Worm (Caenorhabditis elegans): ENCODE measurements around the gene C50F4.1.

Gene C50F4.1

DNA sequence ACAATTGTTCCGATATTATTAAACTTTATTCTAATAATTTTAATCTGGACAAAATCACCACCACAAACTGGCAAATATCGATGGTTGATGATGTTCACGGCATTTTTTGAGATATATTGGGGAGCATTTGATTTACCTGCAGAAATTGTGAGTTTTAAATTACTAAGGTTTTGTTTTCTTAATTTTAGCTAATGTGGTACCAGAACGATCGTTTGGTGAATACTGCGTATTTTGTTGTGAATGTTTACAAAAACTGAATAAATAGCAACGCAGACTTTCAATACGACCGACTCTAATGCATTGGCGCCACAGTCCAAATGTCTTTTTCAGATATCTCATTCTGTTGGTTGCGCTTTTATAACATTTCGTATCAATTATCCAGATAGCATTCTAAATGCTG is 4.9 kb upstream of the C50F4.1 start:
- TF ChIP-seq mdl-1 (tag; optimal IDR thresholded peaks at IDR 0.05) = no peak
- no peak for TF ChIP-seq aly-2 (tag; optimal IDR thresholded peaks at IDR 0.05)
- TF ChIP-seq lsy-12 (tag; optimal IDR thresholded peaks at IDR 0.05) = no peak
- no peak for TF ChIP-seq sea-2 (GFP tag; optimal IDR thresholded peaks at IDR 0.05)
- no peak for TF ChIP-seq ztf-4 (tag; optimal IDR thresholded peaks at IDR 0.05)
- no peak for TF ChIP-seq jun-1 (tag; optimal IDR thresholded peaks at IDR 0.05)
- TF ChIP-seq snpc-4 (tag; optimal IDR thresholded peaks at IDR 0.05) = no peak
- no peak for TF ChIP-seq lin-15B (tag; optimal IDR thresholded peaks at IDR 0.05)
- TF ChIP-seq unc-39 (tag; optimal IDR thresholded peaks at IDR 0.05) = no peak
- TF ChIP-seq nhr-77 (tag; optimal IDR thresholded peaks at IDR 0.05) = no peak
- TF ChIP-seq lin-39 (tag; optimal IDR thresholded peaks at IDR 0.05) = no peak
- TF ChIP-seq fkh-10 (GFP tag; optimal IDR thresholded peaks at IDR 0.05) = no peak
- TF ChIP-seq nhr-23 (tag; optimal IDR thresholded peaks at IDR 0.05) = no peak
- TF ChIP-seq nfya-1 (tag; optimal IDR thresholded peaks at IDR 0.05; ENCODE audit: insufficient read depth) = no peak
- TF ChIP-seq daf-12 (tag; optimal IDR thresholded peaks at IDR 0.05) = no peak
- no peak for TF ChIP-seq pha-4 (tag; optimal IDR thresholded peaks at IDR 0.05)
- no peak for TF ChIP-seq nhr-11 (tag; optimal IDR thresholded peaks at IDR 0.05)
- TF ChIP-seq R02D3.7 (tag; optimal IDR thresholded peaks at IDR 0.05) = no peak

DNA sequence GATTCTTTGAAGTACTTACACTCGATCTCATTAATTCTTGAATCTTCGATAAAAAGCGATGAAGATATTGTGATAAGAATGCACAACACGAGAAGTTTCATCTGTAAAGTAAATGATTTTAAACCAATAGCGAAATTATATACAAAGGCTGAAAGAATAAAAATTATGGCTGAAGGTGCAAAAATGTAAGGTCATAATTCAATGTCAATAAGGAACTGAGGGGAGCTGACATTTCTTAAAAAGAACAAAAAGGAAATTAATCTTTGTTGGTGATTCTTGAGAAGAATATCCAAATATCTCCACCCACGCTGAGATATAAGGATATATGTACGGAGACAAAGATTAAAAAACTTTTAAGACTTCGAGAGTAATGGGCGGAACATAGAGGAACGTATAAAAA is 2.5 kb upstream of the C50F4.1 start, which contains the start of gene C50F4.9:
C50F4.9 (minus strand) TSS at position 101 of the 400 bp plus-strand sequence.
- no peak for TF ChIP-seq pha-4 (tag; optimal IDR thresholded peaks at IDR 0.05)
- TF ChIP-seq ama-1 (optimal IDR thresholded peaks at IDR 0.05) = no peak
- TF ChIP-seq nfya-1 (tag; optimal IDR thresholded peaks at IDR 0.05; ENCODE audit: insufficient read depth) = no peak
- no peak for TF ChIP-seq nhr-77 (tag; optimal IDR thresholded peaks at IDR 0.05)
- no peak for TF ChIP-seq nhr-28 (tag; optimal IDR thresholded peaks at IDR 0.05)
- TF ChIP-seq sea-2 (GFP tag; optimal IDR thresholded peaks at IDR 0.05) = no peak
- TF ChIP-seq skn-1 (tag; optimal IDR thresholded peaks at IDR 0.05) = no peak
- no peak for TF ChIP-seq nhr-67 (tag; optimal IDR thresholded peaks at IDR 0.05)
- no peak for TF ChIP-seq hmg-11 (tag; optimal IDR thresholded peaks at IDR 0.05)
- TF ChIP-seq mdl-1 (tag; optimal IDR thresholded peaks at IDR 0.05) = no peak
- TF ChIP-seq ZK546.5 (tag; optimal IDR thresholded peaks at IDR 0.05) = no peak
- TF ChIP-seq zag-1 (tag; optimal IDR thresholded peaks at IDR 0.05) = no peak
- TF ChIP-seq elt-1 (tag; optimal IDR thresholded peaks at IDR 0.05) = no peak
- TF ChIP-seq daf-12 (tag; optimal IDR thresholded peaks at IDR 0.05) = no peak
- no peak for TF ChIP-seq nhr-76 (tag; optimal IDR thresholded peaks at IDR 0.05)
- TF ChIP-seq fos-1 (tag; optimal IDR thresholded peaks at IDR 0.05) = no peak
- TF ChIP-seq ceh-9 (tag; optimal IDR thresholded peaks at IDR 0.05) = no peak
- no peak for TF ChIP-seq nhr-43 (tag; optimal IDR thresholded peaks at IDR 0.05; ENCODE audit: poor library complexity, severe bottlenecking)
- no peak for TF ChIP-seq lin-15B (tag; optimal IDR thresholded peaks at IDR 0.05)

- TF ChIP-seq nhr-237 (tag; optimal IDR thresholded peaks at IDR 0.05) (no peak), pqm-1 (tag; optimal IDR thresholded peaks at IDR 0.05) (peak; percentile 59), fkh-2 (tag; optimal IDR thresholded peaks at IDR 0.05) (no peak), elt-2 (tag; optimal IDR thresholded peaks at IDR 0.05) (peak; percentile 56), egl-27 (tag; optimal IDR thresholded peaks at IDR 0.05) (no peak), ztf-11 (tag; optimal IDR thresholded peaks at IDR 0.05) (no peak), ceh-9 (tag; optimal IDR thresholded peaks at IDR 0.05) (no peak), eor-1 (tag; optimal IDR thresholded peaks at IDR 0.05) (no peak), nhr-76 (tag; optimal IDR thresholded peaks at IDR 0.05) (no peak)
Measured at ce11 chrV:9527337-9527736, 744 bp downstream of the C50F4.1 start.

- TF ChIP-seq jun-1 (tag; optimal IDR thresholded peaks at IDR 0.05) = no peak
- no peak for TF ChIP-seq ceh-82 (tag; optimal IDR thresholded peaks at IDR 0.05)
- TF ChIP-seq hmg-11 (tag; optimal IDR thresholded peaks at IDR 0.05) = no peak
- no peak for TF ChIP-seq lin-15B (tag; optimal IDR thresholded peaks at IDR 0.05)
- no peak for TF ChIP-seq nhr-11 (tag; optimal IDR thresholded peaks at IDR 0.05)
- no peak for TF ChIP-seq eor-1 (tag; optimal IDR thresholded peaks at IDR 0.05)
- no peak for TF ChIP-seq fos-1 (tag; optimal IDR thresholded peaks at IDR 0.05)
- TF ChIP-seq ceh-16 (tag; optimal IDR thresholded peaks at IDR 0.05) = no peak
- no peak for TF ChIP-seq nhr-12 (tag; optimal IDR thresholded peaks at IDR 0.05)
- TF ChIP-seq nhr-76 (tag; optimal IDR thresholded peaks at IDR 0.05) = no peak
- TF ChIP-seq nhr-237 (tag; optimal IDR thresholded peaks at IDR 0.05) = no peak
- no peak for TF ChIP-seq mml-1 (tag; optimal IDR thresholded peaks at IDR 0.05)
- TF ChIP-seq daf-12 (tag; optimal IDR thresholded peaks at IDR 0.05) = no peak
- TF ChIP-seq R02D3.7 (tag; optimal IDR thresholded peaks at IDR 0.05) = no peak
- TF ChIP-seq ztf-4 (tag; optimal IDR thresholded peaks at IDR 0.05) = no peak
Measured at ce11 chrV:9527984-9528383, 1.4 kb downstream of the C50F4.1 start.
